Fruit fly (Drosophila melanogaster) whole organism, embryonic: ENCODE results near the gene Rpn2.
A peak's percentile ranks its signal among the peaks of the same experiment; 100 is the strongest.

Source experiments
- Atf-2 ChIP-seq: fragments of 200-800 bp; sonication (Bioruptor generic); optimal IDR thresholded peaks from 2 replicates; lab custom pipeline; 2016; ENCODE audit warnings: missing biosample characterization, missing genetic modification characterization
- Awh ChIP-seq: fragments of 200-800 bp; sonication (Bioruptor generic); IDR thresholded peaks from 2 replicates; pipeline ENCODE4, ENCODE4 v1.3.6; 2022; ENCODE audit warnings: missing biosample characterization, missing genetic modification characterization
- CG10431 ChIP-seq: fragments of 200-800 bp; sonication (Bioruptor generic); optimal IDR thresholded peaks from 3 replicates; lab custom pipeline; 2018; ENCODE audit warnings: missing biosample characterization, mild to moderate bottlenecking, missing genetic modification characterization
- CG10959 ChIP-seq: fragments of 200-800 bp; sonication (Bioruptor generic); IDR thresholded peaks from 2 replicates; pipeline ENCODE4 v1.3.6; 2022; ENCODE audit warnings: missing biosample characterization, missing genetic modification characterization
- CG11504 ChIP-seq: fragments of 200-800 bp; sonication (Bioruptor generic); optimal IDR thresholded peaks from 3 replicates; lab custom pipeline; 2019; ENCODE audit warnings: missing biosample characterization, mild to moderate bottlenecking, missing genetic modification characterization, moderate library complexity
- CG12071 ChIP-seq: fragments of 200-800 bp; sonication (Bioruptor generic); optimal IDR thresholded peaks from 3 replicates; lab custom pipeline; 2018; ENCODE audit warnings: missing biosample characterization, mild to moderate bottlenecking, missing genetic modification characterization
- CG14860 ChIP-seq: fragments of 200-800 bp; sonication (Bioruptor generic); IDR thresholded peaks from 3 replicates; pipeline ENCODE4 v1.3.6; 2022; ENCODE audit warnings: missing biosample characterization, missing genetic modification characterization; ENCODE audit not compliant: partially characterized antibody
- CG16863 ChIP-seq: fragments of 200-800 bp; sonication (Bioruptor generic); optimal IDR thresholded peaks from 3 replicates; lab custom pipeline; 2016; ENCODE audit warnings: missing biosample characterization, missing genetic modification characterization
- CG2120 ChIP-seq: fragments of 200-800 bp; sonication (Bioruptor generic); optimal IDR thresholded peaks from 3 replicates; lab custom pipeline; 2016; ENCODE audit warnings: missing biosample characterization, missing genetic modification characterization
- CG32772 ChIP-seq: fragments of 200-800 bp; sonication (Bioruptor generic); IDR thresholded peaks from 2 replicates; pipeline ENCODE4 v1.3.6; 2022; ENCODE audit warnings: missing biosample characterization, missing genetic modification characterization
- CG4360 ChIP-seq: fragments of 200-800 bp; sonication (Bioruptor generic); IDR thresholded peaks from 2 replicates; pipeline ENCODE4 v1.3.6; 2022; ENCODE audit warnings: missing biosample characterization, missing genetic modification characterization
- CG4617 ChIP-seq: fragments of 200-800 bp; sonication (Bioruptor generic); optimal IDR thresholded peaks from 3 replicates; lab custom pipeline; 2016; ENCODE audit warnings: missing biosample characterization, missing genetic modification characterization, borderline replicate concordance
- CG5180 ChIP-seq: fragments of 200-800 bp; sonication (Bioruptor generic); optimal IDR thresholded peaks from 3 replicates; lab custom pipeline; 2017; ENCODE audit warnings: missing biosample characterization, missing genetic modification characterization, mild to moderate bottlenecking, moderate library complexity, missing genetic modification reagents
- CG7839 ChIP-seq: fragments of 200-800 bp; sonication (Bioruptor generic); optimal IDR thresholded peaks from 3 replicates; lab custom pipeline; 2018; ENCODE audit warnings: missing biosample characterization, mild to moderate bottlenecking, missing genetic modification characterization, moderate library complexity
- Chrac-16 ChIP-seq: fragments of 200-800 bp; sonication (Bioruptor generic); optimal IDR thresholded peaks from 3 replicates; lab custom pipeline; 2016; ENCODE audit warnings: missing biosample characterization, missing genetic modification characterization
- CkIIα-i1 ChIP-seq: fragments of 200-800 bp; sonication (Bioruptor generic); IDR thresholded peaks from 2 replicates; pipeline ENCODE4 v1.3.6; 2022; ENCODE audit warnings: missing biosample characterization, missing genetic modification characterization
- Dfd ChIP-seq, 2 experiments: fragments of >200 bp; optimal IDR thresholded peaks; 2 replicates each; lab custom pipeline; 2017; ENCODE audit warnings: missing biosample characterization in 2 of 2, missing genetic modification characterization in 2 of 2
- H2.0 ChIP-seq: fragments of 200-800 bp; sonication (Bioruptor generic); IDR thresholded peaks from 2 replicates; pipeline ENCODE4 v1.3.6; 2022; ENCODE audit warnings: missing biosample characterization, missing genetic modification characterization
- HmgD ChIP-seq: fragments of 200-800 bp; sonication (Bioruptor generic); optimal IDR thresholded peaks from 3 replicates; lab custom pipeline; 2016; ENCODE audit warnings: missing biosample characterization, missing genetic modification characterization
- Kr ChIP-seq: fragments of 200-800 bp; sonication (Bioruptor generic); optimal IDR thresholded peaks from 2 replicates; lab custom pipeline; 2017; ENCODE audit warnings: missing biosample characterization, mild to moderate bottlenecking, missing genetic modification characterization
- Meics ChIP-seq: fragments of 200-800 bp; sonication (Bioruptor generic); optimal IDR thresholded peaks from 2 replicates; lab custom pipeline; 2017; ENCODE audit warnings: missing biosample characterization, mild to moderate bottlenecking, missing genetic modification characterization
- Six4 ChIP-seq: fragments of 200-800 bp; sonication (Bioruptor generic); optimal IDR thresholded peaks from 2 replicates; lab custom pipeline; 2016; ENCODE audit warnings: missing biosample characterization, missing genetic modification characterization
- Sry-β ChIP-seq: fragments of 200-800 bp; sonication (Bioruptor generic); optimal IDR thresholded peaks from 2 replicates; lab custom pipeline; 2018; ENCODE audit warnings: missing biosample characterization, mild to moderate bottlenecking, missing genetic modification characterization, moderate library complexity
- Stat92E ChIP-seq, 3 experiments: fragments of >200 bp in 2 of 3; fragments of 200-800 bp in 1 of 3; sonication (Bioruptor generic) in 1 of 3; optimal IDR thresholded peaks; 2 replicates each; lab custom pipeline; 2017 to 2019; ENCODE audit warnings: missing biosample characterization in 3 of 3, missing genetic modification characterization in 3 of 3, mild to moderate bottlenecking in 1 of 3, moderate library complexity in 1 of 3
- Xrp1 ChIP-seq: fragments of 200-800 bp; sonication (Bioruptor generic); IDR thresholded peaks from 2 replicates; pipeline ENCODE4 v1.3.6; 2022; ENCODE audit warnings: missing biosample characterization, missing genetic modification characterization
- ac ChIP-seq: fragments of 200-800 bp; sonication (Bioruptor generic); optimal IDR thresholded peaks from 3 replicates; lab custom pipeline; 2017; ENCODE audit warnings: missing biosample characterization, mild to moderate bottlenecking, missing genetic modification characterization
- amos ChIP-seq: fragments of 200-800 bp; sonication (Bioruptor generic); IDR thresholded peaks from 2 replicates; pipeline ENCODE4 v1.3.6; 2022; ENCODE audit warnings: missing biosample characterization, missing genetic modification characterization; ENCODE audit not compliant: partially characterized antibody
- ara ChIP-seq: fragments of 200-800 bp; sonication (Bioruptor generic); IDR thresholded peaks from 2 replicates; pipeline ENCODE4 v1.3.6; 2022; ENCODE audit warnings: missing biosample characterization, missing genetic modification characterization
- ash1 ChIP-seq: fragments of 200-800 bp; sonication (Bioruptor generic); optimal IDR thresholded peaks from 2 replicates; lab custom pipeline; 2018; ENCODE audit warnings: missing biosample characterization, mild to moderate bottlenecking, missing genetic modification characterization
- ato ChIP-seq: fragments of 200-800 bp; sonication (Bioruptor generic); IDR thresholded peaks from 2 replicates; pipeline ENCODE4 v1.3.6; 2022; ENCODE audit warnings: missing biosample characterization, missing genetic modification characterization; ENCODE audit not compliant: partially characterized antibody
- cas ChIP-seq: fragments of 200-800 bp; sonication (Bioruptor generic); IDR thresholded peaks from 2 replicates; pipeline ENCODE4 v1.3.6; 2022; ENCODE audit warnings: missing biosample characterization, missing genetic modification characterization
- caup ChIP-seq: fragments of 200-800 bp; sonication (Bioruptor generic); optimal IDR thresholded peaks from 3 replicates; lab custom pipeline; 2017; ENCODE audit warnings: missing biosample characterization, mild to moderate bottlenecking, missing genetic modification characterization, moderate library complexity; ENCODE audit not compliant: severe bottlenecking
- grau ChIP-seq: fragments of 200-800 bp; optimal IDR thresholded peaks from 3 replicates; lab custom pipeline; 2019; ENCODE audit warnings: missing biosample characterization, mild to moderate bottlenecking, missing genetic modification characterization, moderate library complexity
- grn ChIP-seq: fragments of 200-800 bp; sonication (Bioruptor generic); optimal IDR thresholded peaks from 3 replicates; lab custom pipeline; 2017; ENCODE audit warnings: missing biosample characterization, missing genetic modification characterization
- jing ChIP-seq: fragments of 200-800 bp; sonication (Bioruptor generic); optimal IDR thresholded peaks from 2 replicates; lab custom pipeline; 2018; ENCODE audit warnings: missing biosample characterization, mild to moderate bottlenecking, missing genetic modification characterization
- lbe ChIP-seq: fragments of 200-800 bp; sonication (Bioruptor generic); optimal IDR thresholded peaks from 2 replicates; lab custom pipeline; 2016; ENCODE audit warnings: missing biosample characterization, mild to moderate bottlenecking, missing genetic modification characterization
- so ChIP-seq: fragments of 200-800 bp; sonication (Bioruptor generic); IDR thresholded peaks from 3 replicates; pipeline ENCODE4 v1.3.6; 2022; ENCODE audit warnings: missing biosample characterization, missing genetic modification characterization
- trh ChIP-seq: fragments of 200-800 bp; sonication (Bioruptor generic); optimal IDR thresholded peaks from 2 replicates; lab custom pipeline; 2016; ENCODE audit warnings: missing biosample characterization, missing genetic modification characterization
- ttk ChIP-seq: fragments of 200-800 bp; sonication (Bioruptor generic); IDR thresholded peaks from 2 replicates; pipeline ENCODE4 v2.1.2; 2022; ENCODE audit warnings: missing biosample characterization, missing genetic modification characterization
- unc-4 ChIP-seq: fragments of 200-800 bp; sonication (Bioruptor generic); IDR thresholded peaks from 2 replicates; pipeline ENCODE4 v1.3.6; 2022; ENCODE audit warnings: missing biosample characterization, missing genetic modification characterization; ENCODE audit not compliant: partially characterized antibody
- wdn ChIP-seq: fragments of 200-800 bp; sonication (Bioruptor generic); IDR thresholded peaks from 2 replicates; pipeline ENCODE4 v1.3.6; 2022; ENCODE audit warnings: missing biosample characterization, missing genetic modification characterization
- zfh1 ChIP-seq: fragments of 200-800 bp; sonication (Bioruptor generic); IDR thresholded peaks from 3 replicates; pipeline ENCODE4 v1.3.6; 2022; ENCODE audit warnings: missing biosample characterization, missing genetic modification characterization

The Rpn2 gene

dm6 chr3R:29112398-29113150 lies 40.8 kb upstream of the Rpn2 start, which contains the start of the genes alpha-Man-Ib and Pdhb (continued):
- TF ChIP-seq ttk, result peak; percentile 56; the same call in 1 of the 2 replicates
- peak; percentile 53; the same call in 2 of the 3 replicates for TF ChIP-seq zfh1 (GFP tag; lab: Robert Waterston, UW)
- TF ChIP-seq jing, result no peak
- TF ChIP-seq ato (GFP tag; lab: Robert Waterston, UW), result no peak
- no peak for TF ChIP-seq CG4360 (GFP tag; lab: Robert Waterston, UW)
- no peak for TF ChIP-seq CG7839 (tag; lab: Kevin White, UChicago)
- TF ChIP-seq CG11504 (tag; lab: Kevin White, UChicago), result no peak
- TF ChIP-seq so, result peak; percentile 49; the same call in 1 of the 3 replicates
- no peak for TF ChIP-seq Kr (GFP tag; lab: Kevin White, UChicago)
- TF ChIP-seq ac (GFP tag; lab: Kevin White, UChicago), result no peak
- no peak for TF ChIP-seq grn (GFP tag; lab: Kevin White, UChicago)
- TF ChIP-seq CG10431, result no peak
- TF ChIP-seq Six4 (GFP tag; lab: Kevin White, UChicago), result peak; percentile 41
- TF ChIP-seq grau (tag; lab: Kevin White, UChicago), result peak; percentile 82
- TF ChIP-seq Atf-2 (GFP tag; lab: Kevin White, UChicago), result no peak
- TF ChIP-seq HmgD (GFP tag; lab: Kevin White, UChicago), result peak; percentile 49
- TF ChIP-seq caup (GFP tag; lab: Kevin White, UChicago), result peak; percentile 66
- TF ChIP-seq Dfd (GFP tag; optimal IDR thresholded peaks at IDR 0.05; lab: Kevin White, UChicago), result no peak
- no peak for TF ChIP-seq ara (GFP tag; lab: Robert Waterston, UW)
- peak; percentile 83 for TF ChIP-seq CG2120
- peak; percentile 74 for TF ChIP-seq Meics (GFP tag; lab: Kevin White, UChicago)
- TF ChIP-seq Awh (GFP tag; lab: Robert Waterston, UW), result peak; percentile 43; the same call in 1 of the 2 replicates
- TF ChIP-seq trh, result peak; percentile 52
- peak; percentile 94 for TF ChIP-seq Sry-β (GFP tag; lab: Kevin White, UChicago)
- TF ChIP-seq CG16863 (GFP tag; lab: Kevin White, UChicago), result peak; percentile 45
- peak; percentile 33; the same call in 1 of the 2 replicates for TF ChIP-seq CG10959
- TF ChIP-seq CG4617 (GFP tag; lab: Kevin White, UChicago), result peak; percentile 90
- TF ChIP-seq CG32772 (GFP tag; lab: Robert Waterston, UW), result peak; percentile 69
- TF ChIP-seq Xrp1 (GFP tag; lab: Robert Waterston, UW), result peak; percentile 80
- TF ChIP-seq CkIIα-i1, result no peak
- TF ChIP-seq cas (GFP tag; lab: Robert Waterston, UW), result peak; percentile 76
- TF ChIP-seq Chrac-16 (GFP tag; lab: Kevin White, UChicago), result peak; percentile 79
- TF ChIP-seq lbe, result peak; percentile 72
- peak; percentile 29; the same call in 1 of the 2 replicates for TF ChIP-seq amos (GFP tag; lab: Robert Waterston, UW)
- no peak for TF ChIP-seq CG14860 (GFP tag; lab: Robert Waterston, UW)
- TF ChIP-seq H2.0 (GFP tag; lab: Robert Waterston, UW), result peak; percentile 66
- TF ChIP-seq CG5180, result no peak
- TF ChIP-seq wdn (GFP tag; lab: Robert Waterston, UW), result 0 out of 2 replicates have a peak, but pooled peaks have one; percentile 38
- TF ChIP-seq Stat92E (GFP tag; optimal IDR thresholded peaks at IDR 0.05; lab: Kevin White, UChicago), result peak in 1 of 3 experiments; percentile 11
- TF ChIP-seq CG12071, result no peak
- 0 out of 2 replicates have a peak, but pooled peaks have one; percentile 38 for TF ChIP-seq unc-4 (GFP tag; lab: Robert Waterston, UW)
- no peak for TF ChIP-seq ash1 (GFP tag; lab: Kevin White, UChicago)
- TF ChIP-seq, all 482 proteins: peak for 313
